Fruit fly (Drosophila melanogaster) whole organism, embryonic: ENCODE data around the gene CG9286.

Source experiments
- ATbp ChIP-seq: fragments of 200-800 bp; sonication (Bioruptor generic); optimal IDR thresholded peaks from 2 replicates; lab custom pipeline; 2017; ENCODE audit warnings: missing biosample characterization, mild to moderate bottlenecking, missing genetic modification characterization, missing genetic modification reagents
- Abd-B ChIP-seq: fragments of 200-800 bp; sonication (Bioruptor generic); optimal IDR thresholded peaks from 2 replicates; lab custom pipeline; 2018; ENCODE audit warnings: missing biosample characterization, mild to moderate bottlenecking, missing genetic modification characterization, moderate library complexity
- Bdp1 ChIP-seq: fragments of 200-800 bp; sonication (Bioruptor generic); optimal IDR thresholded peaks from 3 replicates; lab custom pipeline; 2016; ENCODE audit warnings: missing biosample characterization, missing genetic modification characterization
- CG10462 ChIP-seq: fragments of 200-800 bp; sonication (Bioruptor generic); optimal IDR thresholded peaks from 2 replicates; lab custom pipeline; 2016; ENCODE audit warnings: missing biosample characterization, missing genetic modification characterization
- CG12071 ChIP-seq: fragments of 200-800 bp; sonication (Bioruptor generic); optimal IDR thresholded peaks from 3 replicates; lab custom pipeline; 2018; ENCODE audit warnings: missing biosample characterization, mild to moderate bottlenecking, missing genetic modification characterization
- CG14860 ChIP-seq: fragments of 200-800 bp; sonication (Bioruptor generic); IDR thresholded peaks from 3 replicates; pipeline ENCODE4 v1.3.6; 2022; ENCODE audit warnings: missing biosample characterization, missing genetic modification characterization; ENCODE audit not compliant: partially characterized antibody
- CG16779 ChIP-seq: fragments of 200-800 bp; sonication (Bioruptor generic); IDR thresholded peaks from 2 replicates; pipeline ENCODE4 v1.3.6; 2022; ENCODE audit warnings: missing biosample characterization, missing genetic modification characterization
- CG1792 ChIP-seq: fragments of 200-800 bp; sonication (Bioruptor generic); optimal IDR thresholded peaks from 2 replicates; lab custom pipeline; 2016; ENCODE audit warnings: missing biosample characterization, missing genetic modification characterization
- CG2712 ChIP-seq: fragments of 200-800 bp; optimal IDR thresholded peaks from 3 replicates; lab custom pipeline; 2019; ENCODE audit warnings: missing biosample characterization, mild to moderate bottlenecking, missing genetic modification characterization, moderate library complexity
- CG3995 ChIP-seq: fragments of 200-800 bp; sonication (Bioruptor generic); optimal IDR thresholded peaks from 3 replicates; lab custom pipeline; 2016; ENCODE audit warnings: missing biosample characterization, missing genetic modification characterization
- CG4404 ChIP-seq: fragments of 200-800 bp; sonication (Bioruptor generic); IDR thresholded peaks from 2 replicates; pipeline ENCODE4 v1.3.6; 2022; ENCODE audit warnings: missing biosample characterization, missing genetic modification characterization
- CG6765 ChIP-seq: fragments of 200-800 bp; sonication (Bioruptor generic); optimal IDR thresholded peaks from 3 replicates; lab custom pipeline; 2017; ENCODE audit warnings: missing biosample characterization, mild to moderate bottlenecking, missing genetic modification characterization
- CG6791 ChIP-seq: fragments of 200-800 bp; sonication (Bioruptor generic); IDR thresholded peaks from 3 replicates; pipeline ENCODE4 v1.3.6; 2022; ENCODE audit warnings: missing biosample characterization, missing genetic modification characterization; ENCODE audit not compliant: partially characterized antibody
- CG8089 ChIP-seq: fragments of 200-800 bp; sonication (Bioruptor generic); optimal IDR thresholded peaks from 3 replicates; lab custom pipeline; 2016; ENCODE audit warnings: missing biosample characterization, missing genetic modification characterization
- H15 ChIP-seq: fragments of 200-800 bp; sonication (Bioruptor generic); IDR thresholded peaks from 3 replicates; pipeline ENCODE4 v1.3.6; 2022; ENCODE audit warnings: missing biosample characterization, missing genetic modification characterization
- HHEX ChIP-seq: fragments of 200-800 bp; sonication (Bioruptor generic); optimal IDR thresholded peaks from 3 replicates; lab custom pipeline; 2017; ENCODE audit warnings: missing biosample characterization, mild to moderate bottlenecking, missing genetic modification characterization, missing genetic modification reagents
- HLH4C ChIP-seq: fragments of 200-800 bp; sonication (Bioruptor generic); IDR thresholded peaks from 3 replicates; pipeline ENCODE4 v1.3.6; 2022; ENCODE audit warnings: missing biosample characterization, missing genetic modification characterization; ENCODE audit not compliant: partially characterized antibody
- Kr ChIP-seq: fragments of 200-800 bp; sonication (Bioruptor generic); optimal IDR thresholded peaks from 2 replicates; lab custom pipeline; 2017; ENCODE audit warnings: missing biosample characterization, mild to moderate bottlenecking, missing genetic modification characterization
- Lhr ChIP-seq: fragments of 200-800 bp; sonication (Bioruptor generic); optimal IDR thresholded peaks from 3 replicates; lab custom pipeline; 2017; ENCODE audit warnings: mild to moderate bottlenecking, missing biosample characterization, missing genetic modification reagents, missing genetic modification characterization
- Lim3 ChIP-seq: fragments of 200-800 bp; sonication (Bioruptor generic); IDR thresholded peaks from 2 replicates; pipeline ENCODE4 v1.3.6; 2022; ENCODE audit warnings: missing biosample characterization, missing genetic modification characterization
- Max ChIP-seq: fragments of 200-800 bp; sonication (Bioruptor generic); optimal IDR thresholded peaks from 2 replicates; lab custom pipeline; 2016; ENCODE audit warnings: missing biosample characterization, mild to moderate bottlenecking, missing genetic modification characterization
- Nf-YC ChIP-seq: fragments of 200-800 bp; optimal IDR thresholded peaks from 3 replicates; lab custom pipeline; 2019; ENCODE audit warnings: missing biosample characterization, mild to moderate bottlenecking, missing genetic modification characterization, moderate library complexity
- Oaz ChIP-seq: fragments of 200-800 bp; sonication (Bioruptor generic); IDR thresholded peaks from 2 replicates; pipeline ENCODE4 v1.3.6; 2022; ENCODE audit warnings: missing biosample characterization, missing genetic modification characterization
- Sry-β ChIP-seq: fragments of 200-800 bp; sonication (Bioruptor generic); optimal IDR thresholded peaks from 2 replicates; lab custom pipeline; 2018; ENCODE audit warnings: missing biosample characterization, mild to moderate bottlenecking, missing genetic modification characterization, moderate library complexity
- Usf ChIP-seq: fragments of 200-800 bp; sonication (Bioruptor generic); optimal IDR thresholded peaks from 2 replicates; lab custom pipeline; 2017; ENCODE audit warnings: missing genotype, missing biosample characterization, missing genetic modification characterization
- Xrp1 ChIP-seq: fragments of 200-800 bp; sonication (Bioruptor generic); IDR thresholded peaks from 2 replicates; pipeline ENCODE4 v1.3.6; 2022; ENCODE audit warnings: missing biosample characterization, missing genetic modification characterization
- bowl ChIP-seq: fragments of 200-800 bp; sonication (Bioruptor generic); IDR thresholded peaks from 2 replicates; pipeline ENCODE4 v1.3.6; 2022; ENCODE audit warnings: missing biosample characterization, missing genetic modification characterization
- cad ChIP-seq: fragments of >200 bp; optimal IDR thresholded peaks from 2 replicates; lab custom pipeline; 2017; ENCODE audit warnings: missing biosample characterization, missing genetic modification characterization
- chm ChIP-seq: fragments of 200-800 bp; sonication (Bioruptor generic); IDR thresholded peaks from 2 replicates; pipeline ENCODE4 v1.3.6; 2022; ENCODE audit warnings: missing biosample characterization, missing genetic modification characterization
- crc ChIP-seq: fragments of 200-800 bp; sonication (Bioruptor generic); optimal IDR thresholded peaks from 2 replicates; lab custom pipeline; 2016; ENCODE audit warnings: missing biosample characterization, missing genetic modification characterization
- crol ChIP-seq: fragments of 200-800 bp; sonication (Bioruptor generic); IDR thresholded peaks from 2 replicates; pipeline ENCODE4 v1.3.6; 2022; ENCODE audit warnings: missing biosample characterization, missing genetic modification characterization
- cwo ChIP-seq: fragments of 200-800 bp; sonication (Bioruptor generic); optimal IDR thresholded peaks from 3 replicates; lab custom pipeline; 2017; ENCODE audit warnings: missing biosample characterization, missing genetic modification characterization, mild to moderate bottlenecking, moderate library complexity, missing genetic modification reagents
- dm ChIP-seq: fragments of 200-800 bp; sonication (Bioruptor generic); optimal IDR thresholded peaks from 3 replicates; lab custom pipeline; 2016; ENCODE audit warnings: missing biosample characterization, missing genetic modification characterization
- eve ChIP-seq, 2 experiments: fragments of >200 bp; optimal IDR thresholded peaks; 2 replicates each; lab custom pipeline; 2017; ENCODE audit warnings: missing biosample characterization in 2 of 2, missing genetic modification characterization in 2 of 2
- gcm2 ChIP-seq: fragments of 200-800 bp; sonication (Bioruptor generic); optimal IDR thresholded peaks from 2 replicates; lab custom pipeline; 2016; ENCODE audit warnings: missing biosample characterization, missing genetic modification characterization
- gsb ChIP-seq: fragments of 200-800 bp; sonication (Bioruptor generic); IDR thresholded peaks from 2 replicates; pipeline ENCODE4 v1.3.6; 2022; ENCODE audit warnings: missing biosample characterization, missing genetic modification characterization
- hb ChIP-seq: fragments of 200-800 bp; sonication (Bioruptor generic); IDR thresholded peaks from 3 replicates; pipeline ENCODE4 v1.3.6; 2022; ENCODE audit warnings: missing biosample characterization, missing genetic modification characterization; ENCODE audit not compliant: partially characterized antibody
- kah ChIP-seq: fragments of 200-800 bp; sonication (Bioruptor generic); optimal IDR thresholded peaks from 2 replicates; lab custom pipeline; 2018; ENCODE audit warnings: missing biosample characterization, mild to moderate bottlenecking, missing genetic modification characterization
- luna ChIP-seq: fragments of 200-800 bp; sonication (Bioruptor generic); optimal IDR thresholded peaks from 2 replicates; lab custom pipeline; 2016; ENCODE audit warnings: missing biosample characterization, missing genetic modification characterization
- nom ChIP-seq: fragments of 200-800 bp; sonication (Bioruptor generic); optimal IDR thresholded peaks from 2 replicates; lab custom pipeline; 2017; ENCODE audit warnings: missing biosample characterization, missing genetic modification characterization, mild to moderate bottlenecking, moderate library complexity, missing genetic modification reagents
- run ChIP-seq: fragments of 200-800 bp; sonication (Bioruptor generic); optimal IDR thresholded peaks from 3 replicates; lab custom pipeline; 2018; ENCODE audit warnings: missing biosample characterization, mild to moderate bottlenecking, missing genetic modification characterization
- sd ChIP-seq: fragments of 200-800 bp; sonication (Bioruptor generic); optimal IDR thresholded peaks from 3 replicates; lab custom pipeline; 2018; ENCODE audit warnings: missing biosample characterization, mild to moderate bottlenecking, missing genetic modification characterization, moderate library complexity
- sens ChIP-seq: fragments of 200-800 bp; sonication (Bioruptor generic); peaks from one replicate; lab custom pipeline; 2016; ENCODE audit warnings: missing biosample characterization, missing genetic modification characterization
- shn ChIP-seq: fragments of 200-800 bp; sonication (Bioruptor generic); optimal IDR thresholded peaks from 3 replicates; lab custom pipeline; 2016; ENCODE audit warnings: missing biosample characterization, missing genetic modification characterization
- so ChIP-seq: fragments of 200-800 bp; sonication (Bioruptor generic); IDR thresholded peaks from 3 replicates; pipeline ENCODE4 v1.3.6; 2022; ENCODE audit warnings: missing biosample characterization, missing genetic modification characterization
- sqz ChIP-seq: fragments of 200-800 bp; sonication (Bioruptor generic); optimal IDR thresholded peaks from 3 replicates; lab custom pipeline; 2018; ENCODE audit warnings: missing biosample characterization, mild to moderate bottlenecking, missing genetic modification characterization
- sr ChIP-seq: fragments of 200-800 bp; sonication (Bioruptor generic); IDR thresholded peaks from 3 replicates; pipeline ENCODE4 v1.3.6; 2022; ENCODE audit warnings: missing biosample characterization, missing genetic modification characterization
- tio ChIP-seq: fragments of 200-800 bp; sonication (Bioruptor generic); optimal IDR thresholded peaks from 2 replicates; lab custom pipeline; 2017; ENCODE audit warnings: missing biosample characterization, missing genetic modification characterization, inconsistent platforms
- tna ChIP-seq: fragments of 200-800 bp; sonication (Bioruptor generic); IDR thresholded peaks from 2 replicates; pipeline ENCODE4 v1.3.6; 2022; ENCODE audit warnings: missing biosample characterization, missing genetic modification characterization; ENCODE audit not compliant: partially characterized antibody
- vvl ChIP-seq: fragments of 200-800 bp; sonication (Bioruptor generic); IDR thresholded peaks from 2 replicates; pipeline ENCODE4 v1.3.6; 2022; ENCODE audit warnings: missing biosample characterization, missing genetic modification characterization
- zen2 ChIP-seq: fragments of 200-800 bp; sonication (Bioruptor generic); IDR thresholded peaks from 3 replicates; pipeline ENCODE4 v1.3.6; 2022; ENCODE audit warnings: missing biosample characterization, missing genetic modification characterization; ENCODE audit not compliant: partially characterized antibody

The CG9286 gene

dm6 chr3R:13812736-13813250 lies 32.0 kb downstream of the CG9286 start, which contains the start of the genes tal-1A, tal-2A, tal-3A and tal-AA (continued):
- TF ChIP-seq vvl (GFP tag; lab: Robert Waterston, UW) (peak; percentile 60; the same call in 1 of the 2 replicates), Max (GFP tag; lab: Kevin White, UChicago) (no peak), H15 (GFP tag; lab: Robert Waterston, UW) (no peak), gcm2 (GFP tag; lab: Kevin White, UChicago) (no peak), CG8089 (GFP tag; lab: Kevin White, UChicago) (no peak), CG16779 (no peak), CG3995 (no peak), Kr (GFP tag; lab: Kevin White, UChicago) (no peak), CG12071 (GFP tag; lab: Kevin White, UChicago) (peak; percentile 6), sd (tag; lab: Kevin White, UChicago) (no peak), Bdp1 (GFP tag; lab: Kevin White, UChicago) (no peak), HHEX (no peak), Oaz (no peak), Nf-YC (tag; lab: Kevin White, UChicago) (peak; percentile 71), sr (GFP tag; lab: Robert Waterston, UW) (peak; percentile 75; the same call in 2 of the 3 replicates), tio (GFP tag; lab: Kevin White, UChicago) (no peak), hb (no peak), CG4404 (no peak), shn (GFP tag; lab: Kevin White, UChicago) (no peak), luna (GFP tag; lab: Kevin White, UChicago) (no peak), Sry-β (GFP tag; lab: Kevin White, UChicago) (no peak), nom (peak; percentile 55), crol (no peak), chm (peak; percentile 84), Lhr (GFP tag; lab: Kevin White, UChicago) (no peak), CG10462 (GFP tag; lab: Kevin White, UChicago) (no peak), Abd-B (GFP tag; lab: Kevin White, UChicago) (no peak), ATbp (GFP tag; lab: Kevin White, UChicago) (no peak), eve (GFP tag; optimal IDR thresholded peaks at IDR 0.05; lab: Kevin White, UChicago) (no peak), cwo (GFP tag; lab: Kevin White, UChicago) (peak; percentile 49), sens (GFP tag; lab: Kevin White, UChicago) (peak; percentile 83), CG1792 (no peak), CG14860 (no peak), CG2712 (tag; lab: Kevin White, UChicago) (no peak), sqz (GFP tag; lab: Kevin White, UChicago) (peak; percentile 58), zen2 (GFP tag; lab: Robert Waterston, UW) (peak; percentile 88), bowl (GFP tag; lab: Robert Waterston, UW) (peak; percentile 59; the same call in 1 of the 2 replicates), run (tag; lab: Kevin White, UChicago) (no peak), gsb (no peak), CG6765 (no peak), Usf (GFP tag; lab: Kevin White, UChicago) (no peak), Xrp1 (GFP tag; lab: Robert Waterston, UW) (peak; percentile 45), crc (GFP tag; lab: Kevin White, UChicago) (no peak), Lim3 (GFP tag; lab: Robert Waterston, UW) (no peak), so (GFP tag; lab: Robert Waterston, UW) (peak; percentile 77; the same call in 2 of the 3 replicates), CG6791 (no peak), HLH4C (0 out of 3 replicates have a peak, but pooled peaks have one; percentile 7), tna (no peak), cad (GFP tag; lab: Kevin White, UChicago) (no peak), dm (GFP tag; lab: Kevin White, UChicago) (no peak), kah (GFP tag; lab: Kevin White, UChicago) (peak; percentile 45)
